Worm (Caenorhabditis elegans) whole organism, L4/young adult: ENCODE data around the gene tmem-218.

Experiments
- W03F9.2 ChIP-seq: fragments of 150-350 bp; optimal IDR thresholded peaks from 2 replicates; lab custom pipeline; 2014; ENCODE audit warnings: missing biosample characterization, missing genetic modification characterization
- dao-5 ChIP-seq: sonication (generic microtip); optimal IDR thresholded peaks from 2 replicates; lab custom pipeline; 2016; ENCODE audit warnings: missing genotype, missing genetic modification characterization, moderate library complexity, missing compliant biosample characterization
- him-1 ChIP-seq: sonication (generic microtip); optimal IDR thresholded peaks from 2 replicates; lab custom pipeline; 2016; ENCODE audit warnings: missing genotype, missing genetic modification reagents, missing genetic modification characterization, missing compliant biosample characterization

The tmem-218 gene

DNA sequence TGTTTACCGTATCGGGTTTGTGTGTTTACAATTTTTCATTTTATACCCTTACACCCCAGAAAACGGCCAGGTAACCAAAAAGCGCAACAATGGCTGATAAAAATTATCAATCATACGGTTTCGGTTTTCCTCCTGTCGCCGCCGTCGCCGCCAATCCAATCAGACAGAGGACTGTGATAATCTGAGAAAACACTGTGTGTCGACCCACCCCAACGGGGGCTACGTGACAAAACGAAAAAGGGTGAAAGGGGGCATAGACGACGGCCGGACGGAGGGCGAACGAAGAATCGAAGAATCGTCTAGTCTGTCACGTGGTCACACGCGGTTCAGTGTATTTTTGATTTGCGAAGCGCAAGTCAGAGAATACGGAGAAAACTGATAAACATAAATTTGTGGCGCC, 18.6 kb upstream of the tmem-218 start:
- no peak for TF ChIP-seq dao-5
- no peak for TF ChIP-seq W03F9.2
- TF ChIP-seq him-1 (tag; lab: Kevin White, UChicago): no peak

DNA sequence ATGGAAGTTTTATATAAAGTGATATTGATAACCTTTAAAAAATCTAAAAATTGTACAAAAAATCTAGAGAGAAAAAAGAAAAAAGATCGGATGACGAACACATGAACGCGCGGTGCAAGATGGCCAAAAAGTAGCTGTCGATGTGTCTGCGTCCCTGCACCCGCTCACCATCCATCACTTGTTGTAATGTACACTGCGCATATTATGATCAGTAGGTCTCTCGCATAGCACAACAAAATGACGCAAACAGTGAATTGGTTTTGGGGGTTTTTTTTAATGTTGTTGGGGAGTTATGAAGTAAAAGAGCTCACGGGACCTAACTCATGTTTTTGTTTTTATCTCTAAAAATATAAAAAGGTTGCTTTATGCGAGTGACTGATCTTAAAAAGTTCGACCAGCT, 17.8 kb upstream of the tmem-218 start:
- TF ChIP-seq dao-5 (no peak), W03F9.2 (no peak), him-1 (tag; lab: Kevin White, UChicago) (no peak)

DNA sequence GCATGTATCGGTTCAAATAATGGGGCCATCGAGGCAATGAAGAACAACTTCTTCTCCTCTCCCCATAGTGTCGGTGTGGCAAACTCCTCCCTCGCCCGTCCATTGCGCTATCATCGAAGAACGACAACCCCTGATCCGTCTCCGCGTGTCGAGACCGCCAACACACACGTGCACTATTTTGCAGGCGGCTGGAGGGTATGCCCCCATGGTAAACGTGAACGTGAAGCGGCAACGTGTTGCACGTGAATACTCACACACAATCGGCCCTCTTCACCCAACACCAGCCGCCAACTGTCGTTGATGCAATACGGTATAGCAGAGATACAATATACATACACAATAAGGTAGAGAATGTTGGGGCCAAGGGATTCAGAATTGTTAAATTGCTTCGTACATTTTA, 16.3 kb upstream of the tmem-218 start:
- TF ChIP-seq him-1 (tag; lab: Kevin White, UChicago): no peak
- no peak for TF ChIP-seq W03F9.2
- TF ChIP-seq dao-5: no peak

DNA sequence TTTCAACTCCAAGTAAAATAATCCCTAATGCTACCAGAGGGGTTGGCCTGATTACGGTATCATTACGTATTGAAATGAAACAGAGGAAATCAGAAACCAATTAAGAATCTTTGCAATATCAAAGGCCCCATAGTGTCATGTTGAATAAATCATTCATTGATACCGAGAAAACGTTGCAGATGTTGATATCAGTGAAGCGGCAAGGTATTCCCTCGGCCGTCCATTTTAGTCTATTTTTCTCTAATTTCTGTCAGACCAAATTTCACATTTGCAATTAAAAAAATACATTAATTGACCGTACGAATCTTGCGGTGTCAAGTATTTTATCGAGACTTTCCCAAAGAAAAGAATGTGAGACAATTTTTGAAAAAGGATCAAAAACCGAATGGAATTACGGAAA, 15.2 kb upstream of the tmem-218 start:
- TF ChIP-seq him-1 (tag; lab: Kevin White, UChicago) (no peak), W03F9.2 (no peak), dao-5 (no peak)

DNA sequence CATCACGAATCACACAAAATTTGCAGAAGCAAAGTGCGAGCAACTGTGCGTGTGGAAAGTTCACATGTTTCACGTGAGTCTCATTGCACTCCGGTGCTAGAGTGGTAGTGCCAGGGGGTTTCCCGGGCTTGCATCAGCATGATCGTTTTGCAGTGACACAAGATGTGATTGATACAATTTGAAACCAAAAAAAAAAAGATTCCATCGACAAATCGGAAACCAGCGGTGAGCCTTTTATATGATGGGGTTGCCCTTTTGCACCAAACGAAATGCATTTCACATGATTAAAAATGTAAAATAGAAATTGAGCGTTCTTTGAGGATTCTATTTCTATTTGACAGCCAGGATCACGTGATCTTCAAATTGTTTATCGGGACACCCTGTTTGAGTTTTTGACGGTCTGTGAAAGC, 13.1 kb upstream of the tmem-218 start:
- TF ChIP-seq him-1 (tag; lab: Kevin White, UChicago) (no peak), W03F9.2 (no peak), dao-5 (no peak)

DNA sequence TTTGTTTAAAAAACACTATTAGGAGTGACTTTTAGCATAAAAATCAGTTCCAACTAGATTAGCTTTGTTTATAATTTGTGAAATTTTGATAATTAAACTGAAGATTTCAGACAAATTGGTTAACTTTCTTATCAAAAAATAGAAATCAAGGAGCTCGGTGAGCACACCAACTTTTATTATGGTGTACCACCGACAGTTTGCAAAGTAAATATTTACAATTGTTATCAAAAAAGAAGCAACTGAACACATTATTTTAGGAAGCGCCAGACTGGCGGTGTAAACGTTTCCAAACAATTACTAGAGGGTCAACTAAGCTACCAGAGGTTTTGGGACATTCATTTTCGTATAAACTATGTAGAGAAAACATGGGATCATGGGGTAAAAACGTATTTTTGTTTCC, 12.0 kb upstream of the tmem-218 start:
- TF ChIP-seq W03F9.2 (no peak), him-1 (tag; lab: Kevin White, UChicago) (no peak), dao-5 (no peak)

DNA sequence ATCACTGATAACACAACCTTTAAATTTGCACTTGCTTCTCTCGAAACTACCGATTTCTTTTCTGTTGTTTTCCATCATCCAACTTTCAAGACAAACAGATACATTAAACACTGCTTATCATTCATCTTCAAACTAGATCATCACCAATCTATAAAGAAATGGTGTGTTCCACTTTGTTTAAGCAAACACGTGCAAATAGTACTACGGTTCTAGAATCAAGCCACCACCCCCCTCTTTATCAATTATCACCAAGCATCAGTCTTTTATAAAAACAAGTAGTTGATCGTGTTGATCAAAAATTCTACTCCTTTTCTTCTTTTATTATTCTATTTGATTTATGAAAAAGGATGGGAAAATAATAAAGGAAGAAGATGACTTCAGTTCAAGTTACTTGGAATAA, 11.0 kb upstream of the tmem-218 start:
- TF ChIP-seq dao-5: no peak
- TF ChIP-seq him-1 (tag; lab: Kevin White, UChicago): no peak
- no peak for TF ChIP-seq W03F9.2

DNA sequence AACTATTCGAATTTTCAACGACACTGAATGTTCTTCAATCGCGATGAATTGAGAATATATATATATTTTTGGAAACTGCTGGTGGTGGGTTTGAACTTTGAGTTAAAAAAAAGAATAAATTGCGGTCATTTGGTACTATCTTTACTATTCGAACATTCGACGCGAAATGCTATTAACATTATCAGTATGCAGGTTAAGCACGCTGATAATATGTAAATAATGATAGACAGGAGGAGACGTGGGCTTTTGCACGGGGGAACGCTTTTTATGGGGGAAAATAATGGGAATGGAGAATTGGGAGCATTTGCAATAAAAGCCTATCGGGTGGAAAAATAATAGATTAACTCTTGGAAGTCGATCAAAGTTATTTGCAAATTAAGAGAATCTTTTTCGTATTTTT, 10.5 kb upstream of the tmem-218 start:
- TF ChIP-seq dao-5 (no peak), W03F9.2 (no peak), him-1 (tag; lab: Kevin White, UChicago) (no peak)

DNA sequence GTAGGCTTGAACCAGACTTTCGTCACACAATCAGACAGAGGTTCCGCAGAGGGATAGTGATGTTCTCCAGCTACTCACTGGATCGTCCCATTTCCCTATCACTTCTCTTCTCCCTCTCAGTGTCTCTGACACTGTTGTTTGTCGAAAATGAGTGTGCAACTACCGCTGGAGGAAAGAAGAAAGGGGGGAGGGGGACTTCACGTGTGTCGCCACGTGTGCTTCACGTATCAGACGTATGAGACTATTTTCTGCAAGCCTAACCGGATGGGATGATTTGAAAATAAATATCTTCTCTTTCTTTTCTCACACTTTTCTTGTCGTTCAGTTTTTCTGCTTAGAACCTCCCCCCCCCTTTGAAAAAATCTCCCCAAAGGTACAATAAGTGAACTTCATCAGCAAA, 8.7 kb upstream of the tmem-218 start, which contains the start of gene H18N23.2:
TSS of gene H18N23.2 (minus strand) at position 82 of the 400 bp plus-strand sequence.
- TF ChIP-seq him-1 (tag; lab: Kevin White, UChicago) (no peak), W03F9.2 (no peak), dao-5 (no peak)

DNA sequence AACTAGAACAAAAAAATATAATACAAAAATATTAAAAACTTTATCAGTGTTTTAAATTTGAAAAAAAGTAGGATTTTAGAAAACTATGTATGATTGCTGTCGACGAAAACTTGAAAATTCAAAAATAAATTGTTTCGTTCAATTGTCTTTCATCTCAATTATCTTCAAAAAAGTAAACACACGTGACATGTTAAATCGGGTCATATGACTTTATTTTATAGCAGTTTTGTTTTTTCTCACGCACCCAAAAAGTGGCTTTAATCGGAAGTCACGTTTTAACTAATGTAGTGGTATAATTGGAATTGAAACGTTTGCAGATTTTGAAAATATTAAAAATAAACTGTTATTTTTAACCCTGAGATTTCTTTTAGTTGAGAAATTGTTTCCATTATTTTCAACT, 6.6 kb upstream of the tmem-218 start:
- no peak for TF ChIP-seq him-1 (tag; lab: Kevin White, UChicago)
- TF ChIP-seq dao-5: no peak
- no peak for TF ChIP-seq W03F9.2

DNA sequence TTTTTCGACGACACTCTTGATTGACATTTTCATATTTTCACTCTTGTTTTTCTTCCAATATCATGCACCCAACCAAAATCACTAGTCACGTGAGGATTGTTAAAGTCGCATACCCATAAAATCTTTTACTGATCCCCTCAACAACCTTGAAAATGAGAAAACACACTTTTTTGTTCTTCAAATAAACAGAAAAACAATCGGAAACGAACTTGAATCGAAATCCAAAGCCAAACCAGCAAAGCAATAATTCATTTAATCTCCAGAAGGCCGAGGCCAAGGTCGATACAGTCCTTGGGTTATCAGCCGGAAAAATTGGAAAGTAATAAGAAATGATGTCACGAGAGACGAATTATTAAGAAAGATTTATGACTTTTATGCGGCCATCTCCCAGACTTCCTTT, 5.7 kb upstream of the tmem-218 start:
- TF ChIP-seq him-1 (tag; lab: Kevin White, UChicago): no peak
- no peak for TF ChIP-seq dao-5
- no peak for TF ChIP-seq W03F9.2

DNA sequence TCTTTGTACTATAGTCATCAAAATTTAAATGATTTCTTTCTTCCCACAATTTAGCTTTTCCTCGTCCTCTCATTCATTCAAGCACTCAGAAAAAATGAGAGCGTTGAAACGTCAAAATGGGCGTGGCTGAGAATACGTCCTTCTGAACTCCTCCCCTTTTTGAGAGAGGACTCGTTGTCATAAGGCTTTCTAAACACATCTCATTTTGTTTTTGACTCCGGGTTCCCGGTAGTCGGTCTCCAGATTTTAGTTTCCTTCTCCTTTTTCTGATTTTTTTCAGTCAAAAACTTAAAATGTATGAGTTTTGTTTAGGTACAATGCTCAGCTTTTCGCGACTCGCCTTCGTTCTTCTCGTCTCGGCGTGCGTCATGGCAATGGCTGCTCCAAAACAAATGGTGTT, 12.7 kb downstream of the tmem-218 start, which contains the start of gene nlp-6:
TSS of gene nlp-6 (plus strand) at position 301 of the 400 bp plus-strand sequence.
- TF ChIP-seq W03F9.2 (no peak), dao-5 (no peak), him-1 (tag; lab: Kevin White, UChicago) (no peak)

DNA sequence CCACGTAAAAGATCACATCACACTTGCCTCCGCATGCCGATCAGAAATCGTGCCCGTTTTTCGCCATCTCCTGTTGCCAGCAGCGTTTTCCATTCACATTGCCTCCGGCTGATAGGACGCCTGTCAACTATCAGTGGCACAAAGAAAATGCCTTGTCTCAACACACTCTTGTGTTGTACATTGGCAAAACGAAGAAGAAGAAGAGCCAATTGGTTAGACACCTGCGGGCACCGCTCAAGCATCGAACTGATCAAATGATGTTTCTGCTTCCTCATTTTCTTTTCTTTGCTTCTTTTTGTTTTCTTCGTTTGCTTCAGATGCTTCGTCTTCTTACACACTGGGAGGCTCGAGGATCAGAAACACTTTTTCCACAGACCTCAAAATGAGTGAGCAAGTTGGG, 17.8 kb downstream of the tmem-218 start:
- TF ChIP-seq him-1 (tag; lab: Kevin White, UChicago) (no peak), W03F9.2 (no peak), dao-5 (no peak)

DNA sequence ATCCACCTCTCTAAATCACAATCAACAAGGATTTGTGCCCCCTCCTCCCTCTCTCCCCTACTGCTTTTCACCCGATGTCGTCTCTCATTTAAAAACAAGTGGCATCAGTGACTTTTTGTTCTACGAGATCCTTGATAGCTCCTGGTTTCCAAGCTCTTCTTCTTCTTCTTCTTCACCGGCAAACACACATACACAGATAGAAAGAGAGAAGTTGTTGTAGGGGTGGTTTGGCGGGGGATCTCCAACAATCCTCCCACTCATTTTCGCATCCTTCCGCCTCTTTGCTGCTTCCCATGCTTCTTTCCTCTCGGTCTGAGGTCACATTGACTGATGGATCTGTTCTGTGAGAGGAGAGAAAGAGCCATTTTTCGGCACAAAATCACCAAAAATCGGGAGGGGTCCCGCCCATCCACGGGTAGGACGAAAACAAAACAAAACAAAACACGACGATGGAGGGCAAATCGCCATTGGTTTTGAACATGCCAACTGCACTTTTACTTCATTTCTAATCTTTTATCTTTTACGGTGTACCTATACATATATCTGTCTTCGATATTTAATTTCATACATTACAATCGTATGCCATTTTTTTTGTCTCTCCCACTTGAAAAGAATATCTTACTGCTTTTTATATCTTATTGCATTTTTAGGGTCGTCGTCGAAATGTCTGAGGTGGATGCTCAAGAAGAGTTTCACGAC, 21.0 kb downstream of the tmem-218 start, which contains the start of gene T23E7.2:
TSS of gene T23E7.2 (plus strand) at position 649 of the 699 bp plus-strand sequence.
- TF ChIP-seq W03F9.2: no peak
- no peak for TF ChIP-seq dao-5
- no peak for TF ChIP-seq him-1 (tag; lab: Kevin White, UChicago)

DNA sequence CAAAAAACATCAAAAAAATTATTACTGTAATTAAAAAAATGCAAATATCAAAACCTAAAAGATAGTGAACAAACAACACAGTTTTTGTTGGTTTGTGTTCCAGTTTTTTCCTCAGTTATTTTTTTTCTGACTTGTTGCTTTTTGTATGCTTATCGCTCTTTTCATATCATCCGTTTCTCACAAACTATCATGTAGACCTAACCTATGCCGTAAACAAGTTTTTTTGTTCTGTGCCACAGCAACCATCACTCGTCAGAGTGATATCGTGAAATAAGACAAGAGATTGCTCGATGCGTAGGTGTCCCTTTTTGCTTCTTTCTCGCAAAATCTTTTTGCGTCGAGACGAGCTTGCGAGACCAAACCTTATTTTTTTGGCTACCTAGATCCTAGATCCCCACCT, 22.8 kb downstream of the tmem-218 start:
- TF ChIP-seq him-1 (tag; lab: Kevin White, UChicago): no peak
- no peak for TF ChIP-seq dao-5
- no peak for TF ChIP-seq W03F9.2

DNA sequence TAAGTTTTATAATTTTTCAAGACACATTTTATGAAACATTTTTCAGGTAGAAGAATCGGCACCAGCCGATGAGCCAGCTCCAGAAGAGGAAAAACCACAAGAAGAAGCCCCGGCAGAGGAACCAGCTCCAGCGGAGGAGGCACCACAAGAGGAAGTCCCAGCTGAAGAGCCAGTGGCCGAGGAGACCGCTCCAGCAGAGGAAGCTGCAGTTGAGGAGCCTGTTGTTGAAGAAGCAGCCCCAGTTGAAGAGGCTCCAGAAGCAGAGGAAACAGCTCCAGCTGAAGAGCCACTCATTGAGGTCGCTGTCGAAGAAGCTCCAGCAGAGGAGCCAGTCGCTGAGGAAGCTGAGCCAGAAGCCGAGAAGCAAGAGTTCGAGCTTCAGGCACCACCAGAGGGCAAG, 24.8 kb downstream of the tmem-218 start:
- TF ChIP-seq him-1 (tag; lab: Kevin White, UChicago) (no peak), W03F9.2 (no peak), dao-5 (no peak)
